Fruit fly (Drosophila melanogaster) whole organism, embryonic: ENCODE measurements around the gene CG17344.

Experiments used
- B-H1 ChIP-seq: fragments of 200-800 bp; sonication (Bioruptor generic); IDR thresholded peaks from 3 replicates; pipeline ENCODE4 v1.3.6; 2022; ENCODE audit warnings: missing biosample characterization, missing genetic modification characterization
- Bdp1 ChIP-seq: fragments of 200-800 bp; sonication (Bioruptor generic); optimal IDR thresholded peaks from 3 replicates; lab custom pipeline; 2016; ENCODE audit warnings: missing biosample characterization, missing genetic modification characterization
- CG11504 ChIP-seq: fragments of 200-800 bp; sonication (Bioruptor generic); optimal IDR thresholded peaks from 3 replicates; lab custom pipeline; 2019; ENCODE audit warnings: missing biosample characterization, mild to moderate bottlenecking, missing genetic modification characterization, moderate library complexity
- CG1233 ChIP-seq: fragments of 200-800 bp; sonication (Bioruptor generic); optimal IDR thresholded peaks from 4 replicates; lab custom pipeline; 2018; ENCODE audit warnings: missing biosample characterization, mild to moderate bottlenecking, missing genetic modification characterization
- CG14014 ChIP-seq: fragments of 200-800 bp; sonication (Bioruptor generic); IDR thresholded peaks from 2 replicates; pipeline ENCODE4 v1.3.6; 2022; ENCODE audit warnings: missing biosample characterization, missing genetic modification characterization
- CG1602 ChIP-seq: fragments of 200-800 bp; sonication (Bioruptor generic); optimal IDR thresholded peaks from 3 replicates; lab custom pipeline; 2016; ENCODE audit warnings: missing biosample characterization, missing genetic modification characterization
- CG18476 ChIP-seq: fragments of 200-800 bp; sonication (Bioruptor generic); optimal IDR thresholded peaks from 2 replicates; lab custom pipeline; 2016; ENCODE audit warnings: missing biosample characterization, mild to moderate bottlenecking, missing genetic modification characterization
- CG18764 ChIP-seq: fragments of 200-800 bp; sonication (Bioruptor generic); optimal IDR thresholded peaks from 3 replicates; lab custom pipeline; 2016; ENCODE audit warnings: missing biosample characterization, missing genetic modification characterization
- CG2875 ChIP-seq: fragments of 200-800 bp; sonication (Bioruptor generic); optimal IDR thresholded peaks from 2 replicates; lab custom pipeline; 2017; ENCODE audit warnings: missing biosample characterization, mild to moderate bottlenecking, missing genetic modification characterization, missing genetic modification reagents
- CG33213 ChIP-seq: fragments of 200-800 bp; sonication (Bioruptor generic); optimal IDR thresholded peaks from 3 replicates; lab custom pipeline; 2016; ENCODE audit warnings: missing biosample characterization, missing genetic modification characterization
- CG4360 ChIP-seq: fragments of 200-800 bp; sonication (Bioruptor generic); IDR thresholded peaks from 2 replicates; pipeline ENCODE4 v1.3.6; 2022; ENCODE audit warnings: missing biosample characterization, missing genetic modification characterization
- CG4404 ChIP-seq: fragments of 200-800 bp; sonication (Bioruptor generic); IDR thresholded peaks from 2 replicates; pipeline ENCODE4 v1.3.6; 2022; ENCODE audit warnings: missing biosample characterization, missing genetic modification characterization
- CG6683 ChIP-seq: fragments of 200-800 bp; sonication (Bioruptor generic); optimal IDR thresholded peaks from 2 replicates; lab custom pipeline; 2017; ENCODE audit warnings: missing biosample characterization, mild to moderate bottlenecking, missing genetic modification characterization, missing genetic modification reagents
- CG8281 ChIP-seq: fragments of 200-800 bp; sonication (Bioruptor generic); optimal IDR thresholded peaks from 2 replicates; lab custom pipeline; 2018; ENCODE audit warnings: missing biosample characterization, mild to moderate bottlenecking, missing genetic modification characterization, moderate library complexity
- CG8388 ChIP-seq: fragments of 200-800 bp; sonication (Bioruptor generic); optimal IDR thresholded peaks from 2 replicates; lab custom pipeline; 2019; ENCODE audit warnings: missing biosample characterization, mild to moderate bottlenecking, missing genetic modification characterization, moderate library complexity
- Dbx ChIP-seq: fragments of 200-800 bp; sonication (Bioruptor generic); IDR thresholded peaks from 3 replicates; pipeline ENCODE4 v1.3.6; 2022; ENCODE audit warnings: missing biosample characterization, missing genetic modification characterization
- Deaf1 ChIP-seq: fragments of 200-800 bp; optimal IDR thresholded peaks from 3 replicates; lab custom pipeline; 2019; ENCODE audit warnings: missing biosample characterization, mild to moderate bottlenecking, missing genetic modification characterization, moderate library complexity
- H15 ChIP-seq: fragments of 200-800 bp; sonication (Bioruptor generic); IDR thresholded peaks from 3 replicates; pipeline ENCODE4 v1.3.6; 2022; ENCODE audit warnings: missing biosample characterization, missing genetic modification characterization
- Hmr ChIP-seq: fragments of 200-800 bp; sonication (Bioruptor generic); optimal IDR thresholded peaks from 3 replicates; lab custom pipeline; 2017; ENCODE audit warnings: mild to moderate bottlenecking, missing biosample characterization, missing genetic modification reagents, missing genetic modification characterization
- MBD-R2 ChIP-seq: fragments of 200-800 bp; sonication (Bioruptor generic); IDR thresholded peaks from 2 replicates; pipeline ENCODE4 v1.3.6; 2022; ENCODE audit warnings: missing biosample characterization, missing genetic modification characterization
- Mrtf ChIP-seq: fragments of 200-800 bp; sonication (Bioruptor generic); IDR thresholded peaks from 3 replicates; pipeline ENCODE4 v1.3.6; 2022; ENCODE audit warnings: missing biosample characterization, missing genetic modification characterization
- NfI ChIP-seq: fragments of 200-800 bp; sonication (Bioruptor generic); optimal IDR thresholded peaks from 3 replicates; lab custom pipeline; 2018; ENCODE audit warnings: missing biosample characterization, mild to moderate bottlenecking, missing genetic modification characterization, moderate library complexity
- Poxn ChIP-seq: fragments of 200-800 bp; sonication (Bioruptor generic); IDR thresholded peaks from 2 replicates; pipeline ENCODE4 v1.3.6; 2022; ENCODE audit warnings: missing biosample characterization, missing genetic modification characterization
- Ptx1 ChIP-seq: fragments of 200-800 bp; sonication (Bioruptor generic); IDR thresholded peaks from 2 replicates; pipeline ENCODE4 v1.3.6; 2022; ENCODE audit warnings: missing biosample characterization, missing genetic modification characterization
- Rx ChIP-seq: fragments of 200-800 bp; sonication (Bioruptor generic); IDR thresholded peaks from 2 replicates; pipeline ENCODE4 v1.3.6; 2022; ENCODE audit warnings: missing biosample characterization, missing genetic modification characterization
- Usf ChIP-seq: fragments of 200-800 bp; sonication (Bioruptor generic); optimal IDR thresholded peaks from 2 replicates; lab custom pipeline; 2017; ENCODE audit warnings: missing genotype, missing biosample characterization, missing genetic modification characterization
- bowl ChIP-seq: fragments of 200-800 bp; sonication (Bioruptor generic); IDR thresholded peaks from 2 replicates; pipeline ENCODE4 v1.3.6; 2022; ENCODE audit warnings: missing biosample characterization, missing genetic modification characterization
- ems ChIP-seq: fragments of 200-800 bp; sonication (Bioruptor generic); optimal IDR thresholded peaks from 3 replicates; lab custom pipeline; 2016; ENCODE audit warnings: missing biosample characterization, missing genetic modification characterization
- eve ChIP-seq, 2 experiments: fragments of >200 bp; optimal IDR thresholded peaks; 2 replicates each; lab custom pipeline; 2017; ENCODE audit warnings: missing biosample characterization in 2 of 2, missing genetic modification characterization in 2 of 2
- ewg ChIP-seq: fragments of 200-800 bp; sonication (Bioruptor generic); optimal IDR thresholded peaks from 3 replicates; lab custom pipeline; 2017; ENCODE audit warnings: mild to moderate bottlenecking, missing biosample characterization, missing genetic modification reagents, missing genetic modification characterization
- exex ChIP-seq: fragments of 200-800 bp; sonication (Bioruptor generic); optimal IDR thresholded peaks from 4 replicates; lab custom pipeline; 2018; ENCODE audit warnings: missing biosample characterization, mild to moderate bottlenecking, missing genetic modification characterization, moderate library complexity
- gfzf ChIP-seq: fragments of 200-800 bp; sonication (Bioruptor generic); optimal IDR thresholded peaks from 2 replicates; lab custom pipeline; 2016; ENCODE audit warnings: missing biosample characterization, mild to moderate bottlenecking, missing genetic modification characterization, moderate library complexity
- grau ChIP-seq: fragments of 200-800 bp; optimal IDR thresholded peaks from 3 replicates; lab custom pipeline; 2019; ENCODE audit warnings: missing biosample characterization, mild to moderate bottlenecking, missing genetic modification characterization, moderate library complexity
- insv ChIP-seq, 2 experiments: fragments of 200-800 bp; sonication (Bioruptor generic); optimal IDR thresholded peaks; 3 replicates each; lab custom pipeline; 2016 to 2018; ENCODE audit warnings: missing biosample characterization in 2 of 2, missing genetic modification characterization in 2 of 2
- jing ChIP-seq: fragments of 200-800 bp; sonication (Bioruptor generic); optimal IDR thresholded peaks from 2 replicates; lab custom pipeline; 2018; ENCODE audit warnings: missing biosample characterization, mild to moderate bottlenecking, missing genetic modification characterization
- jumu ChIP-seq: fragments of 200-800 bp; sonication (Bioruptor generic); optimal IDR thresholded peaks from 3 replicates; lab custom pipeline; 2016; ENCODE audit warnings: missing biosample characterization, missing genetic modification characterization
- lmd ChIP-seq: fragments of 200-800 bp; sonication (Bioruptor generic); IDR thresholded peaks from 2 replicates; pipeline ENCODE4 v1.3.6; 2022; ENCODE audit warnings: missing biosample characterization, missing genetic modification characterization
- maf-S ChIP-seq: fragments of 200-800 bp; sonication (Bioruptor generic); optimal IDR thresholded peaks from 2 replicates; lab custom pipeline; 2016; ENCODE audit warnings: missing biosample characterization, missing genetic modification characterization
- mam ChIP-seq: fragments of 200-800 bp; sonication (Bioruptor generic); optimal IDR thresholded peaks from 3 replicates; lab custom pipeline; 2016; ENCODE audit warnings: missing biosample characterization, missing genetic modification characterization
- nom ChIP-seq: fragments of 200-800 bp; sonication (Bioruptor generic); optimal IDR thresholded peaks from 2 replicates; lab custom pipeline; 2017; ENCODE audit warnings: missing biosample characterization, missing genetic modification characterization, mild to moderate bottlenecking, moderate library complexity, missing genetic modification reagents
- onecut ChIP-seq: fragments of 200-800 bp; sonication (Bioruptor generic); IDR thresholded peaks from 2 replicates; pipeline ENCODE4 v1.3.6; 2022; ENCODE audit warnings: missing biosample characterization, missing genetic modification characterization
- otp ChIP-seq: fragments of 200-800 bp; sonication (Bioruptor generic); IDR thresholded peaks from 3 replicates; pipeline ENCODE4, ENCODE4 v1.3.6; 2022; ENCODE audit warnings: missing biosample characterization, missing genetic modification characterization
- pum ChIP-seq: fragments of 200-800 bp; sonication (Bioruptor generic); optimal IDR thresholded peaks from 2 replicates; lab custom pipeline; 2016; ENCODE audit warnings: missing biosample characterization, missing genetic modification characterization
- ranshi ChIP-seq: fragments of 200-800 bp; sonication (Bioruptor generic); IDR thresholded peaks from 2 replicates; pipeline ENCODE4 v1.3.6; 2022; ENCODE audit warnings: missing biosample characterization, missing genetic modification characterization
- row ChIP-seq: fragments of 200-800 bp; sonication (Bioruptor generic); IDR thresholded peaks from 3 replicates; pipeline ENCODE4 v1.3.6; 2022; ENCODE audit warnings: missing biosample characterization, missing genetic modification characterization
- scrt ChIP-seq: fragments of 200-800 bp; sonication (Bioruptor generic); optimal IDR thresholded peaks from 2 replicates; lab custom pipeline; 2018; ENCODE audit warnings: missing biosample characterization, mild to moderate bottlenecking, missing genetic modification characterization, moderate library complexity
- stwl ChIP-seq: fragments of 200-800 bp; sonication (Bioruptor generic); optimal IDR thresholded peaks from 3 replicates; lab custom pipeline; 2018; ENCODE audit warnings: missing biosample characterization, mild to moderate bottlenecking, missing genetic modification characterization, moderate library complexity
- sug ChIP-seq: fragments of 200-800 bp; optimal IDR thresholded peaks from 2 replicates; lab custom pipeline; 2019; ENCODE audit warnings: missing biosample characterization, mild to moderate bottlenecking, missing genetic modification characterization, moderate library complexity
- tll ChIP-seq, 2 experiments: fragments of 200-800 bp in 1 of 2; fragments of >200 bp in 1 of 2; sonication (Bioruptor generic) in 1 of 2; optimal IDR thresholded peaks; 2 replicates each; lab custom pipeline; 2017 to 2019; ENCODE audit warnings: missing biosample characterization in 2 of 2, missing genetic modification characterization in 2 of 2, mild to moderate bottlenecking in 1 of 2, moderate library complexity in 1 of 2
- vfl ChIP-seq: fragments of 200-800 bp; sonication (Bioruptor generic); optimal IDR thresholded peaks from 2 replicates; lab custom pipeline; 2016; ENCODE audit warnings: missing biosample characterization, missing genetic modification characterization

The CG17344 gene

dm6 chr2L:19131905-19132402, 30.1 kb downstream of the CG17344 start, which contains the start of the genes AsnRS and DCTN6-p27 (continued):
- 0 out of 2 replicates have a peak, but pooled peaks have one; percentile 6 for TF ChIP-seq Poxn (GFP tag; lab: Robert Waterston, UW)
- TF ChIP-seq ewg (GFP tag; lab: Kevin White, UChicago): peak; percentile 39
- peak; percentile 67 for TF ChIP-seq CG1602 (GFP tag; lab: Kevin White, UChicago)
- peak; percentile 69 for TF ChIP-seq stwl (tag; lab: Kevin White, UChicago)
- peak; percentile 8 for TF ChIP-seq CG8281
- peak; percentile 57 for TF ChIP-seq maf-S (GFP tag; lab: Kevin White, UChicago)
- no peak for TF ChIP-seq eve (GFP tag; optimal IDR thresholded peaks at IDR 0.05; lab: Kevin White, UChicago)
- peak; percentile 61 for TF ChIP-seq CG18764 (GFP tag; lab: Kevin White, UChicago)
- peak; percentile 39 for TF ChIP-seq Deaf1 (tag; lab: Kevin White, UChicago)
- peak; percentile 66 for TF ChIP-seq Ptx1
- TF ChIP-seq pum (GFP tag; lab: Kevin White, UChicago): peak; percentile 24
- 0 out of 3 replicates have a peak, but pooled peaks have one; percentile 47 for TF ChIP-seq H15
- TF ChIP-seq onecut (GFP tag; lab: Robert Waterston, UW): peak; percentile 48; the same call in 1 of the 2 replicates
- peak; percentile 65 for TF ChIP-seq lmd
- peak; percentile 65 for TF ChIP-seq row (GFP tag; lab: Robert Waterston, UW)
- TF ChIP-seq Mrtf (GFP tag; lab: Robert Waterston, UW): peak; percentile 60; the same call in 1 of the 3 replicates
- TF ChIP-seq ranshi: peak; percentile 52; the same call in 1 of the 2 replicates
- peak; percentile 47; the same call in 1 of the 2 replicates for TF ChIP-seq CG4404 (GFP tag; lab: Robert Waterston, UW)
- peak; percentile 18 for TF ChIP-seq nom
- peak; percentile 39 for TF ChIP-seq Bdp1
- TF ChIP-seq Hmr (GFP tag; lab: Kevin White, UChicago): peak; percentile 66
- peak; percentile 3 for TF ChIP-seq Usf (GFP tag; lab: Kevin White, UChicago)
- peak; percentile 79 for TF ChIP-seq NfI (GFP tag; lab: Kevin White, UChicago)
- peak; percentile 77 for TF ChIP-seq mam (GFP tag; lab: Kevin White, UChicago)
- no peak for TF ChIP-seq scrt (GFP tag; lab: Kevin White, UChicago)
- TF ChIP-seq CG18476 (GFP tag; lab: Kevin White, UChicago): peak; percentile 58
- peak in 1 of 2 experiments; percentile 78 for TF ChIP-seq insv (GFP tag; optimal IDR thresholded peaks at IDR 0.05; lab: Kevin White, UChicago)
- peak; percentile 65 for TF ChIP-seq CG14014
- TF ChIP-seq gfzf (GFP tag; lab: Kevin White, UChicago): no peak
- TF ChIP-seq CG2875 (GFP tag; lab: Kevin White, UChicago): peak; percentile 34
- TF ChIP-seq vfl (GFP tag; lab: Kevin White, UChicago): peak; percentile 69
- no peak for TF ChIP-seq bowl (GFP tag; lab: Robert Waterston, UW)
- TF ChIP-seq CG4360 (GFP tag; lab: Robert Waterston, UW): no peak
- no peak for TF ChIP-seq tll (GFP tag; optimal IDR thresholded peaks at IDR 0.05; lab: Kevin White, UChicago)
- peak; percentile 72 for TF ChIP-seq Dbx (GFP tag; lab: Robert Waterston, UW)
- peak; percentile 40 for TF ChIP-seq jumu (GFP tag; lab: Kevin White, UChicago)
- peak; percentile 50; the same call in 1 of the 2 replicates for TF ChIP-seq Rx (GFP tag; lab: Robert Waterston, UW)
- peak; percentile 84 for TF ChIP-seq sug (tag; lab: Kevin White, UChicago)
- peak; percentile 67 for TF ChIP-seq grau (tag; lab: Kevin White, UChicago)
- peak; percentile 4 for TF ChIP-seq CG6683 (GFP tag; lab: Kevin White, UChicago)
- no peak for TF ChIP-seq jing (GFP tag; lab: Kevin White, UChicago)
- TF ChIP-seq CG33213 (GFP tag; lab: Kevin White, UChicago): peak; percentile 18
- peak; percentile 84 for TF ChIP-seq CG11504 (tag; lab: Kevin White, UChicago)
- TF ChIP-seq MBD-R2: peak; percentile 66
- peak; percentile 48 for TF ChIP-seq CG1233 (GFP tag; lab: Kevin White, UChicago)
- peak; percentile 46 for TF ChIP-seq exex (tag; lab: Kevin White, UChicago)
- TF ChIP-seq CG8388: peak; percentile 53
- TF ChIP-seq otp (GFP tag; lab: Robert Waterston, UW): 0 out of 3 replicates have a peak, but pooled peaks have one; percentile 40
- peak; percentile 28; the same call in 1 of the 3 replicates for TF ChIP-seq B-H1 (GFP tag; lab: Robert Waterston, UW)
- peak; percentile 49 for TF ChIP-seq ems (GFP tag; lab: Kevin White, UChicago)
